Worm (Caenorhabditis elegans): ENCODE results near the gene srx-76.

The srx-76 gene

DNA sequence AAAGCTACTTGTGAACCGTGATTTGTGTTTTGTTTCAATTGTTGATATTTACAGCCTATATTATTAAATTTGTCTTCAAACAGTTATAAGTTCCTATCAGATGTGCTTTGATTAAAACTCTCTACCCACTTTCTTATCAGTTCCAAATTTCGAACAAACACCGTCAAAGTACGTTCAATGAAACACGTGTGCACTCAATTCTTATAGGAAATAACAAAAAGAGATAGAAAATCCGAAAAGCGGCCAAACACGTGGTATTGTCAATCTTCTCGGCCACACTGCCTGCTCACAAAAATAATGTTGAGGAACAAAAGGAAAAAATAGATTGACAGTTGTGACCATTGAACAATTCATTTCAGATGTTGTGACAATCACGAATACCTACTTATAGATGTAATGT lies 5.7 kb upstream of the srx-76 start:
- no peak for TF ChIP-seq mab-5 (tag; optimal IDR thresholded peaks at IDR 0.05)
- TF ChIP-seq blmp-1 (tag; optimal IDR thresholded peaks at IDR 0.05; ENCODE audit: insufficient read depth) = peak; percentile 69
- peak; percentile 10 for TF ChIP-seq fos-1 (tag; optimal IDR thresholded peaks at IDR 0.05)
- TF ChIP-seq aly-2 (tag; optimal IDR thresholded peaks at IDR 0.05) = no peak
- TF ChIP-seq peb-1 (tag; optimal IDR thresholded peaks at IDR 0.05) = no peak
- no peak for TF ChIP-seq unc-55 (GFP tag; optimal IDR thresholded peaks at IDR 0.05)
- TF ChIP-seq skn-1 (tag; optimal IDR thresholded peaks at IDR 0.05) = no peak
- TF ChIP-seq nhr-77 (tag; optimal IDR thresholded peaks at IDR 0.05) = no peak
- peak; percentile 91 for TF ChIP-seq nhr-129 (tag; optimal IDR thresholded peaks at IDR 0.05)
- TF ChIP-seq C34F6.9 (tag; optimal IDR thresholded peaks at IDR 0.05) = peak; percentile 51
- peak; percentile 51 for TF ChIP-seq egl-27 (tag; optimal IDR thresholded peaks at IDR 0.05)
- TF ChIP-seq ztf-1 (GFP tag; conservative IDR thresholded peaks at IDR 0.05) = no peak
- TF ChIP-seq nhr-11 (tag; optimal IDR thresholded peaks at IDR 0.05) = no peak
- peak; percentile 58 for TF ChIP-seq nhr-21 (tag; optimal IDR thresholded peaks at IDR 0.05)
- TF ChIP-seq ceh-16 (tag; optimal IDR thresholded peaks at IDR 0.05) = no peak
- TF ChIP-seq elt-1 (tag; optimal IDR thresholded peaks at IDR 0.05) = no peak
- no peak for TF ChIP-seq snpc-4 (tag; optimal IDR thresholded peaks at IDR 0.05)
- TF ChIP-seq dmd-4 (tag; optimal IDR thresholded peaks at IDR 0.05) = no peak
- TF ChIP-seq sma-9 (GFP tag; optimal IDR thresholded peaks at IDR 0.05) = peak; percentile 95
- TF ChIP-seq sma-9 (tag; optimal IDR thresholded peaks at IDR 0.05) = no peak
- TF ChIP-seq unc-39 (tag; optimal IDR thresholded peaks at IDR 0.05) = no peak
- no peak for TF ChIP-seq unc-62 (GFP tag; optimal IDR thresholded peaks at IDR 0.05)
- peak; percentile 87 for TF ChIP-seq F13H6.1 (tag; optimal IDR thresholded peaks at IDR 0.05)
- no peak for TF ChIP-seq zag-1 (tag; optimal IDR thresholded peaks at IDR 0.05)
- no peak for TF ChIP-seq ztf-11 (tag; optimal IDR thresholded peaks at IDR 0.05)
- peak; percentile 52 for TF ChIP-seq sma-3 (GFP tag; optimal IDR thresholded peaks at IDR 0.05)
- peak; percentile 13 for TF ChIP-seq nhr-25 (tag; optimal IDR thresholded peaks at IDR 0.05)
- TF ChIP-seq mdl-1 (tag; optimal IDR thresholded peaks at IDR 0.05) = peak in 1 of 2 experiments; percentile 84
- no peak for TF ChIP-seq sem-4 (tag; optimal IDR thresholded peaks at IDR 0.05)
- peak; percentile 3 for TF ChIP-seq nhr-6 (tag; optimal IDR thresholded peaks at IDR 0.05)
- TF ChIP-seq gmeb-1 (tag; optimal IDR thresholded peaks at IDR 0.05) = peak; percentile 70
- no peak for TF ChIP-seq nhr-23 (tag; optimal IDR thresholded peaks at IDR 0.05)
- peak; percentile 25 for TF ChIP-seq lin-13 (GFP tag; optimal IDR thresholded peaks at IDR 0.05)
- peak; percentile 60 for TF ChIP-seq ztf-4 (tag; optimal IDR thresholded peaks at IDR 0.05)
- TF ChIP-seq alr-1 (tag; optimal IDR thresholded peaks at IDR 0.05) = no peak
- no peak for TF ChIP-seq lin-39 (tag; optimal IDR thresholded peaks at IDR 0.05)
- TF ChIP-seq nhr-10 (tag; optimal IDR thresholded peaks at IDR 0.05) = no peak
- TF ChIP-seq crh-2 (tag; optimal IDR thresholded peaks at IDR 0.05) = peak; percentile 82
- TF ChIP-seq elt-3 (tag; optimal IDR thresholded peaks at IDR 0.05) = no peak
- TF ChIP-seq mbf-1 (tag; optimal IDR thresholded peaks at IDR 0.05) = no peak
- TF ChIP-seq lsy-2 (tag; optimal IDR thresholded peaks at IDR 0.05) = peak in 1 of 2 experiments; percentile 74

DNA sequence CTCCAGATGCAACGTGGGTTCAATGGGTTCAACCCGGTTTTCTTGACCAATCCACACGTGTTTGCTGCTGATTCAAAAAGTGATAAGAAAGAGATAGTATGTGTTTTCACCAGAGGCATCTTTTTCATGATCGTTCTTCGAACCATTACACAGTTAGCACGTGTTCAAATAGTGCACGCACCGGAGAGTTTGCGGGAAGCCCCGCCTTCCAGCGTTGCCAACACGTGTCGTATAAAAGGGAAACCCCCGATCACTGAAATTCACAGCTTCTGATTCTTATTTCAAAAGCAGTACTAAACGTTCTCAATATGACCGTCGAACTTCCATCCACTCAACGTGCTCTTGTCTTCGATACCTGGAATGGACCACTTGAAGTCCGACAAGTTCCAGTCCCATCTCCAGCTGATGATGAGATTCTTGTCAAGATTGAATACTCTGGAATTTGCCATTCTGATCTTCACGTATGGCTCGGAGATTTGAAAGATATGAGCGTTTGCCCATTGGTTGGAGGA lies 3.6 kb upstream of the srx-76 start, which contains the start of gene adh-1:
adh-1 (plus strand) TSS at position 261 of the 512 bp plus-strand sequence.
- TF ChIP-seq nhr-77 (tag; optimal IDR thresholded peaks at IDR 0.05) (no peak), lin-39 (tag; optimal IDR thresholded peaks at IDR 0.05) (no peak), sma-3 (GFP tag; optimal IDR thresholded peaks at IDR 0.05) (peak; percentile 73), Y55F3AM.14 (GFP tag; optimal IDR thresholded peaks at IDR 0.05) (peak; percentile 25), aly-2 (tag; optimal IDR thresholded peaks at IDR 0.05) (no peak), mbf-1 (tag; optimal IDR thresholded peaks at IDR 0.05) (no peak), sem-4 (tag; optimal IDR thresholded peaks at IDR 0.05) (no peak), nhr-23 (tag; optimal IDR thresholded peaks at IDR 0.05) (no peak), C34F6.9 (tag; optimal IDR thresholded peaks at IDR 0.05) (peak; percentile 46), egl-27 (tag; optimal IDR thresholded peaks at IDR 0.05) (peak; percentile 59), F13H6.1 (tag; optimal IDR thresholded peaks at IDR 0.05) (peak; percentile 88), nhr-21 (tag; optimal IDR thresholded peaks at IDR 0.05) (peak; percentile 97), crh-2 (tag; optimal IDR thresholded peaks at IDR 0.05) (peak; percentile 81), nhr-11 (tag; optimal IDR thresholded peaks at IDR 0.05) (no peak), lin-13 (GFP tag; optimal IDR thresholded peaks at IDR 0.05) (peak; percentile 1), ama-1 (optimal IDR thresholded peaks at IDR 0.05) (peak; percentile 96), snpc-4 (tag; optimal IDR thresholded peaks at IDR 0.05) (peak; percentile 27), ceh-82 (tag; optimal IDR thresholded peaks at IDR 0.05) (no peak), sma-9 (GFP tag; optimal IDR thresholded peaks at IDR 0.05) (peak; percentile 98), sma-9 (tag; optimal IDR thresholded peaks at IDR 0.05) (peak; percentile 72), lsy-2 (tag; optimal IDR thresholded peaks at IDR 0.05) (peak in 1 of 2 experiments; percentile 59), nhr-6 (tag; optimal IDR thresholded peaks at IDR 0.05) (peak; percentile 30), mab-5 (tag; optimal IDR thresholded peaks at IDR 0.05) (no peak), ztf-4 (tag; optimal IDR thresholded peaks at IDR 0.05) (no peak), blmp-1 (tag; optimal IDR thresholded peaks at IDR 0.05; ENCODE audit: insufficient read depth) (peak; percentile 73), mdl-1 (tag; optimal IDR thresholded peaks at IDR 0.05) (peak; percentile 89 to 95), nhr-25 (tag; optimal IDR thresholded peaks at IDR 0.05) (peak; percentile 76), elt-3 (tag; optimal IDR thresholded peaks at IDR 0.05) (no peak), gmeb-1 (tag; optimal IDR thresholded peaks at IDR 0.05) (peak; percentile 62), nhr-129 (tag; optimal IDR thresholded peaks at IDR 0.05) (peak; percentile 87), fos-1 (tag; optimal IDR thresholded peaks at IDR 0.05) (peak; percentile 54), R02D3.7 (tag; optimal IDR thresholded peaks at IDR 0.05) (no peak)

Data from whole organism, L2 larva.